Fruit fly (Drosophila melanogaster) whole organism, embryonic: Measurements from ENCODE around the gene dpr14.
A peak's percentile ranks its signal among the peaks of the same experiment; 100 is the strongest.

Source experiments
- Adf1 ChIP-seq: fragments of 200-800 bp; sonication (Bioruptor generic); IDR thresholded peaks from 2 replicates; pipeline ENCODE4 v1.3.6; 2022; ENCODE audit warnings: missing biosample characterization, missing genetic modification characterization
- Asciz ChIP-seq: fragments of 200-800 bp; sonication (Bioruptor generic); optimal IDR thresholded peaks from 2 replicates; lab custom pipeline; 2017; ENCODE audit warnings: missing biosample characterization, mild to moderate bottlenecking, missing genetic modification characterization, missing genetic modification reagents
- Bdp1 ChIP-seq: fragments of 200-800 bp; sonication (Bioruptor generic); optimal IDR thresholded peaks from 3 replicates; lab custom pipeline; 2016; ENCODE audit warnings: missing biosample characterization, missing genetic modification characterization
- CG11695 ChIP-seq: fragments of 200-800 bp; sonication (Bioruptor generic); IDR thresholded peaks from 3 replicates; pipeline ENCODE4 v1.3.6; 2022; ENCODE audit warnings: missing biosample characterization, missing genetic modification characterization
- CG12071 ChIP-seq: fragments of 200-800 bp; sonication (Bioruptor generic); optimal IDR thresholded peaks from 3 replicates; lab custom pipeline; 2018; ENCODE audit warnings: missing biosample characterization, mild to moderate bottlenecking, missing genetic modification characterization
- CG12155 ChIP-seq: fragments of 200-800 bp; sonication (Bioruptor generic); optimal IDR thresholded peaks from 3 replicates; lab custom pipeline; 2016; ENCODE audit warnings: missing biosample characterization, missing genetic modification characterization
- CG1233 ChIP-seq: fragments of 200-800 bp; sonication (Bioruptor generic); optimal IDR thresholded peaks from 4 replicates; lab custom pipeline; 2018; ENCODE audit warnings: missing biosample characterization, mild to moderate bottlenecking, missing genetic modification characterization
- CG14860 ChIP-seq: fragments of 200-800 bp; sonication (Bioruptor generic); IDR thresholded peaks from 3 replicates; pipeline ENCODE4 v1.3.6; 2022; ENCODE audit warnings: missing biosample characterization, missing genetic modification characterization; ENCODE audit not compliant: partially characterized antibody
- CG18619 ChIP-seq: fragments of 200-800 bp; sonication (Bioruptor generic); optimal IDR thresholded peaks from 3 replicates; lab custom pipeline; 2017; ENCODE audit warnings: missing biosample characterization, mild to moderate bottlenecking, missing genetic modification characterization
- CG2120 ChIP-seq: fragments of 200-800 bp; sonication (Bioruptor generic); optimal IDR thresholded peaks from 3 replicates; lab custom pipeline; 2016; ENCODE audit warnings: missing biosample characterization, missing genetic modification characterization
- CG2199 ChIP-seq: fragments of 200-800 bp; sonication (Bioruptor generic); IDR thresholded peaks from 3 replicates; pipeline ENCODE4 v1.3.6; 2022; ENCODE audit warnings: missing biosample characterization, missing genetic modification characterization
- CG3281 ChIP-seq: fragments of 200-800 bp; sonication (Bioruptor generic); optimal IDR thresholded peaks from 3 replicates; lab custom pipeline; 2017; ENCODE audit warnings: missing biosample characterization, mild to moderate bottlenecking, missing genetic modification characterization
- CG34376 ChIP-seq: fragments of 200-800 bp; sonication (Bioruptor generic); optimal IDR thresholded peaks from 2 replicates; lab custom pipeline; 2018; ENCODE audit warnings: missing biosample characterization, mild to moderate bottlenecking, missing genetic modification characterization
- CG34422 ChIP-seq: fragments of 200-800 bp; sonication (Bioruptor generic); IDR thresholded peaks from 3 replicates; pipeline ENCODE4 v1.3.6; 2022; ENCODE audit warnings: missing biosample characterization, missing genetic modification characterization
- CG42726 ChIP-seq: fragments of 200-800 bp; sonication (Bioruptor generic); IDR thresholded peaks from 2 replicates; pipeline ENCODE4 v1.3.6; 2022; ENCODE audit warnings: missing biosample characterization, missing genetic modification characterization; ENCODE audit not compliant: partially characterized antibody
- CG8765 ChIP-seq: fragments of 200-800 bp; sonication (Bioruptor generic); IDR thresholded peaks from 2 replicates; pipeline ENCODE4 v1.3.6; 2022; ENCODE audit warnings: missing biosample characterization, missing genetic modification characterization
- CTCF ChIP-seq: fragments of 200-800 bp; sonication (Bioruptor generic); optimal IDR thresholded peaks from 2 replicates; lab custom pipeline; 2017; ENCODE audit warnings: missing biosample characterization, mild to moderate bottlenecking, missing genetic modification characterization, moderate library complexity
- CkIIα-i1 ChIP-seq: fragments of 200-800 bp; sonication (Bioruptor generic); IDR thresholded peaks from 2 replicates; pipeline ENCODE4 v1.3.6; 2022; ENCODE audit warnings: missing biosample characterization, missing genetic modification characterization
- Dbx ChIP-seq: fragments of 200-800 bp; sonication (Bioruptor generic); IDR thresholded peaks from 3 replicates; pipeline ENCODE4 v1.3.6; 2022; ENCODE audit warnings: missing biosample characterization, missing genetic modification characterization
- Deaf1 ChIP-seq: fragments of 200-800 bp; optimal IDR thresholded peaks from 3 replicates; lab custom pipeline; 2019; ENCODE audit warnings: missing biosample characterization, mild to moderate bottlenecking, missing genetic modification characterization, moderate library complexity
- Dp ChIP-seq: fragments of 200-800 bp; sonication (Bioruptor generic); optimal IDR thresholded peaks from 2 replicates; lab custom pipeline; 2018; ENCODE audit warnings: missing biosample characterization, mild to moderate bottlenecking, missing genetic modification characterization, moderate library complexity
- E2f1 ChIP-seq: fragments of 200-800 bp; sonication (Bioruptor generic); IDR thresholded peaks from 2 replicates; pipeline ENCODE4 v1.3.6; 2022; ENCODE audit warnings: missing biosample characterization, missing genetic modification characterization
- ERR ChIP-seq: fragments of 200-800 bp; sonication (Bioruptor generic); optimal IDR thresholded peaks from 2 replicates; lab custom pipeline; 2016; ENCODE audit warnings: missing biosample characterization, missing genetic modification characterization
- Ets97D ChIP-seq: fragments of 200-800 bp; sonication (Bioruptor generic); optimal IDR thresholded peaks from 3 replicates; lab custom pipeline; 2016; ENCODE audit warnings: missing biosample characterization, missing genetic modification characterization
- Hey ChIP-seq: fragments of 200-800 bp; sonication (Bioruptor generic); optimal IDR thresholded peaks from 3 replicates; lab custom pipeline; 2018; ENCODE audit warnings: missing biosample characterization, mild to moderate bottlenecking, missing genetic modification characterization
- MESR4 ChIP-seq: fragments of 200-800 bp; sonication (Bioruptor generic); optimal IDR thresholded peaks from 2 replicates; lab custom pipeline; 2018; ENCODE audit warnings: missing biosample characterization, mild to moderate bottlenecking, missing genetic modification characterization, moderate library complexity
- Myb ChIP-seq: fragments of 200-800 bp; sonication (Bioruptor generic); optimal IDR thresholded peaks from 2 replicates; lab custom pipeline; 2016; ENCODE audit warnings: missing biosample characterization, missing genetic modification characterization
- NC2α ChIP-seq: fragments of 200-800 bp; sonication (Bioruptor generic); optimal IDR thresholded peaks from 2 replicates; lab custom pipeline; 2016; ENCODE audit warnings: missing biosample characterization, missing genetic modification characterization
- Ptx1 ChIP-seq: fragments of 200-800 bp; sonication (Bioruptor generic); IDR thresholded peaks from 2 replicates; pipeline ENCODE4 v1.3.6; 2022; ENCODE audit warnings: missing biosample characterization, missing genetic modification characterization
- Scr ChIP-seq: fragments of 200-800 bp; sonication (Bioruptor generic); IDR thresholded peaks from 2 replicates; pipeline ENCODE4 v1.3.6; 2022; ENCODE audit warnings: missing biosample characterization, missing genetic modification characterization; ENCODE audit not compliant: partially characterized antibody
- Taf1 ChIP-seq: fragments of 200-800 bp; sonication (Bioruptor generic); IDR thresholded peaks from 2 replicates; pipeline ENCODE4 v1.3.6; 2022; ENCODE audit warnings: missing biosample characterization, missing genetic modification characterization
- Tbp ChIP-seq: fragments of >200 bp; optimal IDR thresholded peaks from 2 replicates; lab custom pipeline; 2018; ENCODE audit warnings: missing biosample characterization, missing genetic modification characterization
- Xrp1 ChIP-seq: fragments of 200-800 bp; sonication (Bioruptor generic); IDR thresholded peaks from 2 replicates; pipeline ENCODE4 v1.3.6; 2022; ENCODE audit warnings: missing biosample characterization, missing genetic modification characterization
- bigmax ChIP-seq: fragments of 200-800 bp; sonication (Bioruptor generic); optimal IDR thresholded peaks from 2 replicates; lab custom pipeline; 2018; ENCODE audit warnings: missing biosample characterization, mild to moderate bottlenecking, missing genetic modification characterization
- cg ChIP-seq: fragments of 200-800 bp; sonication (Bioruptor generic); optimal IDR thresholded peaks from 3 replicates; lab custom pipeline; 2019; ENCODE audit warnings: missing biosample characterization, mild to moderate bottlenecking, missing genetic modification characterization, moderate library complexity
- chn ChIP-seq: fragments of 200-800 bp; sonication (Bioruptor generic); optimal IDR thresholded peaks from 2 replicates; lab custom pipeline; 2016; ENCODE audit warnings: missing biosample characterization, missing genetic modification characterization
- corto ChIP-seq: fragments of 200-800 bp; sonication (Bioruptor generic); optimal IDR thresholded peaks from 2 replicates; lab custom pipeline; 2016; ENCODE audit warnings: missing biosample characterization, mild to moderate bottlenecking, missing genetic modification characterization, moderate library complexity
- ewg ChIP-seq: fragments of 200-800 bp; sonication (Bioruptor generic); optimal IDR thresholded peaks from 3 replicates; lab custom pipeline; 2017; ENCODE audit warnings: mild to moderate bottlenecking, missing biosample characterization, missing genetic modification reagents, missing genetic modification characterization
- gfzf ChIP-seq: fragments of 200-800 bp; sonication (Bioruptor generic); optimal IDR thresholded peaks from 2 replicates; lab custom pipeline; 2016; ENCODE audit warnings: missing biosample characterization, mild to moderate bottlenecking, missing genetic modification characterization, moderate library complexity
- knrl ChIP-seq: fragments of 200-800 bp; sonication (Bioruptor generic); IDR thresholded peaks from 3 replicates; pipeline ENCODE4 v1.3.6; 2022; ENCODE audit warnings: missing biosample characterization, missing genetic modification characterization; ENCODE audit not compliant: partially characterized antibody
- odd ChIP-seq: fragments of 200-800 bp; sonication (Bioruptor generic); optimal IDR thresholded peaks from 2 replicates; lab custom pipeline; 2017; ENCODE audit warnings: missing biosample characterization, mild to moderate bottlenecking, missing genetic modification characterization
- pros ChIP-seq: fragments of 200-800 bp; sonication (Bioruptor generic); optimal IDR thresholded peaks from 3 replicates; lab custom pipeline; 2019; ENCODE audit warnings: missing biosample characterization, mild to moderate bottlenecking, missing genetic modification characterization, moderate library complexity
- ro ChIP-seq: fragments of 200-800 bp; sonication (Bioruptor generic); IDR thresholded peaks from 2 replicates; pipeline ENCODE4 v1.3.6; 2022; ENCODE audit warnings: missing biosample characterization, missing genetic modification characterization
- schlank ChIP-seq: fragments of 200-800 bp; sonication (Bioruptor generic); optimal IDR thresholded peaks from 2 replicates; lab custom pipeline; 2018; ENCODE audit warnings: missing biosample characterization, mild to moderate bottlenecking, missing genetic modification characterization
- slbo ChIP-seq: fragments of 200-800 bp; sonication (Bioruptor generic); IDR thresholded peaks from 2 replicates; pipeline ENCODE4 v1.3.6; 2022; ENCODE audit warnings: missing biosample characterization, missing genetic modification characterization
- slp2 ChIP-seq: fragments of 200-800 bp; sonication (Bioruptor generic); optimal IDR thresholded peaks from 2 replicates; lab custom pipeline; 2016; ENCODE audit warnings: missing biosample characterization, missing genetic modification characterization
- sna ChIP-seq: fragments of 200-800 bp; sonication (Bioruptor generic); IDR thresholded peaks from 2 replicates; pipeline ENCODE4 v1.3.6; 2022; ENCODE audit warnings: missing biosample characterization, missing genetic modification characterization; ENCODE audit not compliant: partially characterized antibody
- usp ChIP-seq: fragments of >200 bp; optimal IDR thresholded peaks from 2 replicates; lab custom pipeline; 2017; ENCODE audit warnings: missing biosample characterization, missing genetic modification characterization
- zen ChIP-seq: fragments of 200-800 bp; sonication (Bioruptor generic); optimal IDR thresholded peaks from 3 replicates; lab custom pipeline; 2018; ENCODE audit warnings: missing biosample characterization, mild to moderate bottlenecking, missing genetic modification characterization, moderate library complexity
- zen2 ChIP-seq: fragments of 200-800 bp; sonication (Bioruptor generic); IDR thresholded peaks from 3 replicates; pipeline ENCODE4 v1.3.6; 2022; ENCODE audit warnings: missing biosample characterization, missing genetic modification characterization; ENCODE audit not compliant: partially characterized antibody

The dpr14 gene

DNA sequence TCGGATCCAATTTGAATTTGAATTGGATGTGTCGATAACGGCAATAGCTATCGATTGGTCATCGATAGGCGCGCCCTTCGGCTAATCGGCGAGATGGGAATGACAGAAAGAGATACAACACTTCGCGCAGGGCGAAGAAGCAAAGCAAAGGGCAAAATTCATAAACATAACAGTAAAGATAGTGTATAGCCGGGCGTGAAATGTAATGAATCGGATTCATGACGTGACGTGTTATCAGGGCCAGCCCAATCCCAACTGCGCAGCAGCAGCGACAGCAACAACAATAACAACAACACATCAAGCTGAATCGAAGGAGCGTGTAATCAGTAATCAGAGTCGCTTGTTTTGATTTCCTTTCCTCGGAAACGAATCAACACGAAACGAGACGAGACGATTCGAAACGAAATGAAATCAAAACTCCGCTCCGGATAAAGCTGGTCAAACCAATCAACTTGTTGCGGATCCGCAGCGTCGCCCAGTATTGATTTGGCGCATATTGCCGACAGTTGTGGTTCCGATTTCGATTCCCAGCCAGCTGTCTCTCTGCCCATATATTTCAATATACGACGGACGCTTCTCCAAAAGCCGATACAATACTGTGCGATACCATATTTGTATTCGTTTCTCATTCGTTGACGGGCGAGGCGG lies 4.0 kb upstream of the dpr14 start, which contains the start of gene snz (continued):
- peak; percentile 94 for TF ChIP-seq Deaf1 (tag; lab: Kevin White, UChicago)
- TF ChIP-seq chn (GFP tag; lab: Kevin White, UChicago), result no peak
- peak; percentile 88 for TF ChIP-seq Myb (GFP tag; lab: Kevin White, UChicago)
- TF ChIP-seq Ptx1 (GFP tag; lab: Robert Waterston, UW), result no peak
- 0 out of 2 replicates have a peak, but pooled peaks have one; percentile 8 for TF ChIP-seq slbo (GFP tag; lab: Robert Waterston, UW)
- no peak for TF ChIP-seq Xrp1 (GFP tag; lab: Robert Waterston, UW)
- peak; percentile 77 for TF ChIP-seq sna (GFP tag; lab: Robert Waterston, UW)
- peak; percentile 2 for TF ChIP-seq gfzf (GFP tag; lab: Kevin White, UChicago)
- no peak for TF ChIP-seq CG18619
- peak; percentile 70 for TF ChIP-seq CG12155 (GFP tag; lab: Kevin White, UChicago)
- no peak for TF ChIP-seq CG1233 (GFP tag; lab: Kevin White, UChicago)
- TF ChIP-seq CkIIα-i1, result no peak
- peak; percentile 74 for TF ChIP-seq Scr (GFP tag; lab: Robert Waterston, UW)
- peak; percentile 25 for TF ChIP-seq CG2120 (GFP tag; lab: Kevin White, UChicago)
- peak; percentile 38 for TF ChIP-seq MESR4 (GFP tag; lab: Kevin White, UChicago)
- TF ChIP-seq zen, result no peak
- peak; percentile 47; the same call in 1 of the 3 replicates for TF ChIP-seq CG34422
- no peak for TF ChIP-seq CG11695 (GFP tag; lab: Robert Waterston, UW)
- no peak for TF ChIP-seq Bdp1 (GFP tag; lab: Kevin White, UChicago)
- no peak for TF ChIP-seq Taf1
- no peak for TF ChIP-seq CG8765 (GFP tag; lab: Robert Waterston, UW)
- peak; percentile 57; the same call in 2 of the 3 replicates for TF ChIP-seq knrl
- TF ChIP-seq CG34376, result peak; percentile 97
- no peak for TF ChIP-seq schlank (tag; lab: Kevin White, UChicago)
- TF ChIP-seq Asciz (GFP tag; lab: Kevin White, UChicago), result no peak
- no peak for TF ChIP-seq CTCF (GFP tag; lab: Kevin White, UChicago)
- TF ChIP-seq ewg (GFP tag; lab: Kevin White, UChicago), result peak; percentile 86
- peak; percentile 8 for TF ChIP-seq cg (GFP tag; lab: Kevin White, UChicago)
- TF ChIP-seq Dp (GFP tag; lab: Kevin White, UChicago), result peak; percentile 75
- TF ChIP-seq Dbx, result 0 out of 3 replicates have a peak, but pooled peaks have one; percentile 5
- no peak for TF ChIP-seq Hey (tag; lab: Kevin White, UChicago)
- no peak for TF ChIP-seq corto (GFP tag; lab: Kevin White, UChicago)
- peak; percentile 89 for TF ChIP-seq Adf1
- TF ChIP-seq ERR, result no peak
- no peak for TF ChIP-seq slp2
- no peak for TF ChIP-seq pros
- TF ChIP-seq CG42726 (GFP tag; lab: Robert Waterston, UW), result peak; percentile 42; the same call in 1 of the 2 replicates
- TF ChIP-seq usp, result no peak
- TF ChIP-seq CG3281 (GFP tag; lab: Kevin White, UChicago), result no peak
- peak; percentile 77 for TF ChIP-seq CG14860 (GFP tag; lab: Robert Waterston, UW)
- peak; percentile 68; the same call in 2 of the 3 replicates for TF ChIP-seq zen2
- TF ChIP-seq CG2199 (GFP tag; lab: Robert Waterston, UW), result 0 out of 3 replicates have a peak, but pooled peaks have one; percentile 41
- TF ChIP-seq Tbp (GFP tag; lab: Kevin White, UChicago), result no peak
- no peak for TF ChIP-seq NC2α (GFP tag; lab: Kevin White, UChicago)
- TF ChIP-seq odd (GFP tag; lab: Kevin White, UChicago), result no peak
- no peak for TF ChIP-seq bigmax (GFP tag; lab: Kevin White, UChicago)
- TF ChIP-seq Ets97D, result peak; percentile 38
- TF ChIP-seq CG12071 (GFP tag; lab: Kevin White, UChicago), result no peak
- TF ChIP-seq ro, result no peak
- no peak for TF ChIP-seq E2f1 (GFP tag; lab: Robert Waterston, UW)
